Fruit fly (Drosophila melanogaster) whole organism, prepupa: Measurements from ENCODE around the gene Jhbp2.

Experiments
- CG10631 ChIP-seq: fragments of 200-800 bp; sonication (Bioruptor generic); optimal IDR thresholded peaks from 2 replicates; lab custom pipeline; 2016; ENCODE audit warnings: missing biosample characterization, missing genetic modification characterization
- CG10669 ChIP-seq: fragments of 200-800 bp; sonication (Bioruptor generic); optimal IDR thresholded peaks from 3 replicates; lab custom pipeline; 2018; ENCODE audit warnings: missing biosample characterization, mild to moderate bottlenecking, missing genetic modification characterization, moderate library complexity
- CG11762 ChIP-seq: fragments of 200-800 bp; sonication (Bioruptor generic); optimal IDR thresholded peaks from 3 replicates; lab custom pipeline; 2016; ENCODE audit warnings: missing biosample characterization, missing genetic modification characterization; ENCODE audit not compliant: insufficient read depth
- CG11902 ChIP-seq: fragments of 200-800 bp; sonication (Bioruptor generic); optimal IDR thresholded peaks from 3 replicates; lab custom pipeline; 2016; ENCODE audit warnings: missing biosample characterization, missing genetic modification characterization
- CG1621 ChIP-seq: fragments of 200-800 bp; sonication (Bioruptor generic); optimal IDR thresholded peaks from 3 replicates; lab custom pipeline; 2018; ENCODE audit warnings: missing biosample characterization, mild to moderate bottlenecking, missing genetic modification characterization
- CG16779 ChIP-seq: fragments of 200-800 bp; sonication (Bioruptor generic); optimal IDR thresholded peaks from 3 replicates; lab custom pipeline; 2017; ENCODE audit warnings: missing biosample characterization, mild to moderate bottlenecking, missing genetic modification characterization
- CG3032 ChIP-seq: fragments of 200-800 bp; optimal IDR thresholded peaks from 2 replicates; lab custom pipeline; 2019; ENCODE audit warnings: missing biosample characterization, mild to moderate bottlenecking, missing genetic modification characterization, moderate library complexity
- CG31627 ChIP-seq: fragments of 200-800 bp; sonication (Bioruptor generic); optimal IDR thresholded peaks from 3 replicates; lab custom pipeline; 2016; ENCODE audit warnings: missing biosample characterization, missing genetic modification characterization
- CG34406 ChIP-seq: fragments of 200-800 bp; sonication (Bioruptor generic); optimal IDR thresholded peaks from 3 replicates; lab custom pipeline; 2016; ENCODE audit warnings: missing biosample characterization, missing genetic modification characterization
- CG4318 ChIP-seq: fragments of 200-800 bp; sonication (Bioruptor generic); optimal IDR thresholded peaks from 3 replicates; lab custom pipeline; 2017; ENCODE audit warnings: missing biosample characterization, mild to moderate bottlenecking, missing genetic modification characterization
- CG6163 ChIP-seq: fragments of 200-800 bp; sonication (Bioruptor generic); IDR thresholded peaks from 3 replicates; pipeline ENCODE4 v1.3.6; 2022; ENCODE audit warnings: missing biosample characterization, missing genetic modification characterization
- CG6854 ChIP-seq: fragments of 200-800 bp; sonication (Bioruptor generic); optimal IDR thresholded peaks from 2 replicates; lab custom pipeline; 2017; ENCODE audit warnings: missing biosample characterization, mild to moderate bottlenecking, missing genetic modification characterization
- CG7368 ChIP-seq: fragments of 200-800 bp; sonication (Bioruptor generic); optimal IDR thresholded peaks from 3 replicates; lab custom pipeline; 2016; ENCODE audit warnings: missing biosample characterization, missing genetic modification characterization
- CG8319 ChIP-seq: fragments of 200-800 bp; sonication (Bioruptor generic); optimal IDR thresholded peaks from 3 replicates; lab custom pipeline; 2016; ENCODE audit warnings: missing biosample characterization, missing genetic modification characterization
- CG8632 ChIP-seq: fragments of 200-800 bp; sonication (Bioruptor generic); optimal IDR thresholded peaks from 3 replicates; lab custom pipeline; 2016; ENCODE audit warnings: missing biosample characterization, missing genetic modification characterization
- Eip75B ChIP-seq: fragments of 200-800 bp; sonication (Bioruptor generic); optimal IDR thresholded peaks from 3 replicates; lab custom pipeline; 2016; ENCODE audit warnings: missing biosample characterization, missing genetic modification characterization
- Eip78C ChIP-seq: fragments of 200-800 bp; sonication (Bioruptor generic); peaks from one replicate; lab custom pipeline; 2016; ENCODE audit warnings: missing biosample characterization, missing genetic modification characterization
- Eip93F ChIP-seq: fragments of 200-800 bp; sonication (Bioruptor generic); optimal IDR thresholded peaks from 2 replicates; lab custom pipeline; 2016; ENCODE audit warnings: missing biosample characterization, mild to moderate bottlenecking, missing genetic modification characterization
- Ets21C ChIP-seq: fragments of 200-800 bp; sonication (Bioruptor generic); optimal IDR thresholded peaks from 3 replicates; lab custom pipeline; 2016; ENCODE audit warnings: missing biosample characterization, missing genetic modification characterization
- Ets96B ChIP-seq: fragments of 200-800 bp; optimal IDR thresholded peaks from 2 replicates; lab custom pipeline; 2019; ENCODE audit warnings: missing biosample characterization, mild to moderate bottlenecking, missing genetic modification characterization, moderate library complexity
- Gug ChIP-seq: fragments of 200-800 bp; sonication (Bioruptor generic); IDR thresholded peaks from 2 replicates; pipeline ENCODE4 v1.3.6; 2022; ENCODE audit warnings: missing biosample characterization, missing genetic modification characterization
- Hr39 ChIP-seq: fragments of 200-800 bp; sonication (Bioruptor generic); optimal IDR thresholded peaks from 2 replicates; lab custom pipeline; 2016; ENCODE audit warnings: missing biosample characterization, missing genetic modification characterization
- Hr4 ChIP-seq: fragments of 200-800 bp; sonication (Bioruptor generic); optimal IDR thresholded peaks from 3 replicates; lab custom pipeline; 2016; ENCODE audit warnings: missing biosample characterization, missing genetic modification characterization
- Met ChIP-seq: fragments of 200-800 bp; sonication (Bioruptor generic); optimal IDR thresholded peaks from 3 replicates; lab custom pipeline; 2016; ENCODE audit warnings: missing biosample characterization, missing genetic modification characterization
- OdsH ChIP-seq: fragments of 200-800 bp; sonication (Bioruptor generic); optimal IDR thresholded peaks from 3 replicates; lab custom pipeline; 2016; ENCODE audit warnings: missing biosample characterization, missing genetic modification characterization
- Sox102F ChIP-seq: fragments of 200-800 bp; sonication (Bioruptor generic); optimal IDR thresholded peaks from 2 replicates; lab custom pipeline; 2016; ENCODE audit warnings: missing biosample characterization, mild to moderate bottlenecking, missing genetic modification characterization
- Sox14 ChIP-seq: fragments of 200-800 bp; sonication (Bioruptor generic); optimal IDR thresholded peaks from 3 replicates; lab custom pipeline; 2016; ENCODE audit warnings: missing biosample characterization, missing genetic modification characterization
- dac ChIP-seq: fragments of 200-800 bp; sonication (Bioruptor generic); optimal IDR thresholded peaks from 2 replicates; lab custom pipeline; 2017; ENCODE audit warnings: missing biosample characterization, mild to moderate bottlenecking, missing genetic modification characterization
- dsx ChIP-seq: fragments of 200-800 bp; optimal IDR thresholded peaks from 3 replicates; lab custom pipeline; 2019; ENCODE audit warnings: missing biosample characterization, mild to moderate bottlenecking, missing genetic modification characterization, moderate library complexity; ENCODE audit not compliant: poor library complexity, severe bottlenecking
- eg ChIP-seq: fragments of 200-800 bp; sonication (Bioruptor generic); IDR thresholded peaks from 3 replicates; pipeline ENCODE4 v1.3.6; 2022; ENCODE audit warnings: missing biosample characterization, missing genetic modification characterization
- esn ChIP-seq: fragments of 200-800 bp; sonication (Bioruptor generic); optimal IDR thresholded peaks from 2 replicates; lab custom pipeline; 2016; ENCODE audit warnings: missing biosample characterization, mild to moderate bottlenecking, missing genetic modification characterization, moderate library complexity
- fd59A ChIP-seq: fragments of 200-800 bp; sonication (Bioruptor generic); optimal IDR thresholded peaks from 2 replicates; lab custom pipeline; 2017; ENCODE audit warnings: missing biosample characterization, mild to moderate bottlenecking, missing genetic modification characterization, missing genetic modification reagents
- fd85E ChIP-seq: fragments of 200-800 bp; sonication (Bioruptor generic); optimal IDR thresholded peaks from 3 replicates; lab custom pipeline; 2016; ENCODE audit warnings: missing biosample characterization, missing genetic modification characterization
- fkh ChIP-seq: fragments of 200-800 bp; sonication (Bioruptor generic); optimal IDR thresholded peaks from 3 replicates; lab custom pipeline; 2017; ENCODE audit warnings: missing biosample characterization, mild to moderate bottlenecking, missing genetic modification characterization, moderate library complexity
- lz ChIP-seq: fragments of 200-800 bp; sonication (Bioruptor generic); optimal IDR thresholded peaks from 3 replicates; lab custom pipeline; 2016; ENCODE audit warnings: missing biosample characterization, missing genetic modification characterization
- salr ChIP-seq, 2 experiments: fragments of 200-800 bp; sonication (Bioruptor generic); optimal IDR thresholded peaks; 3 replicates each; lab custom pipeline; 2016 to 2018; ENCODE audit warnings: missing biosample characterization in 2 of 2, missing genetic modification characterization in 2 of 2, mild to moderate bottlenecking in 1 of 2
- spab ChIP-seq: fragments of 200-800 bp; sonication (Bioruptor generic); optimal IDR thresholded peaks from 2 replicates; lab custom pipeline; 2017; ENCODE audit warnings: missing biosample characterization, mild to moderate bottlenecking, missing genetic modification characterization, missing genetic modification reagents
- ss ChIP-seq, 2 experiments: fragments of 200-800 bp; sonication (Bioruptor generic); optimal IDR thresholded peaks; 2 replicates in 1 of 2; 3 replicates in 1 of 2; lab custom pipeline; 2017 to 2018; ENCODE audit warnings: mild to moderate bottlenecking in 2 of 2, missing biosample characterization in 2 of 2, missing genetic modification characterization in 2 of 2, moderate library complexity in 1 of 2
- svp ChIP-seq: fragments of 200-800 bp; sonication (Bioruptor generic); peaks from one replicate; lab custom pipeline; 2016; ENCODE audit warnings: missing biosample characterization, missing genetic modification characterization
- topi ChIP-seq: fragments of 200-800 bp; sonication (Bioruptor generic); optimal IDR thresholded peaks from 3 replicates; lab custom pipeline; 2016; ENCODE audit warnings: missing biosample characterization, missing genetic modification characterization
- vri ChIP-seq: fragments of 200-800 bp; sonication (Bioruptor generic); optimal IDR thresholded peaks from 3 replicates; lab custom pipeline; 2016; ENCODE audit warnings: missing biosample characterization, mild to moderate bottlenecking, missing genetic modification characterization

Gene Jhbp2

DNA sequence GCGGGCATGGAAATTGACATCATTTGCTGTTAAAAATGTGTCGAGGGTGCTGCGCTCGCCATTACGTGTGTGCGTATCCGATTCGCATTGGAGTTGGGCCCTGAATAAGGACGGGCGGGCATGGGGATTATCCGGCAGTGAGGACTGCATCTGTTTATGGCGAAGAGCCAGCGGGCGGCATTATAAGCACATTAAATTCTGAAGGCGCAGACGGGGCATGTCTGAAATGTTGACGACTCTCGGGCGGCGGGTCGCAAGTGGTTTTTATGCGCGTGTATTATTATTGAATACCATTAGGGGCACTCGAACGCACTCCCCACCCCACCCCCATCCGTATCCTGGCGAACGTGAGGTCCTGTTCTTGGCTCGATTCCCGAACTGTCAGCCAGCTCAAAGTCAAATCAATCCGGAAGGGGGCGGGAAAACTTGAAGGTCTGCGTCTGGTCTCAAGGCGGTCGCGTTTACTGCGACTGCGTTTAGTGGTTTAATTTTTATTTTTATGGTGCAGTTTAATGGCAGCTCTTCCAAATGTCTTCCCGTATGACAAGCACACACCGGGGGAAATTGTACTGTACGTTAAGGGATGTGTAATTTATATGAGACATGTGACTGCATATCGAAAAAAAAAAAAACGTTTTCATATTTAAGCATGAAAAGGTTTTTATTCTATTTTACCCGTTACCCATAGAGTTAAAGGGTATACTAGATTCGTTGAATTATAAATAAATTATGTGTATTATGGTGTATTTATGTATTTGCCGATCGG lies 17.3 kb upstream of the Jhbp2 start:
- TF ChIP-seq Eip78C (GFP tag; lab: Kevin White, UChicago) = peak; percentile 62
- TF ChIP-seq dsx (GFP tag; lab: Kevin White, UChicago) = peak; percentile 4
- no peak for TF ChIP-seq OdsH
- no peak for TF ChIP-seq Ets96B (tag; lab: Kevin White, UChicago)
- no peak for TF ChIP-seq Sox14 (GFP tag; lab: Kevin White, UChicago)
- TF ChIP-seq vri = no peak
- TF ChIP-seq CG1621 (tag; lab: Kevin White, UChicago) = peak; percentile 44
- peak in 1 of 2 experiments; percentile 5 for TF ChIP-seq ss (GFP tag; optimal IDR thresholded peaks at IDR 0.05; lab: Kevin White, UChicago)

DNA sequence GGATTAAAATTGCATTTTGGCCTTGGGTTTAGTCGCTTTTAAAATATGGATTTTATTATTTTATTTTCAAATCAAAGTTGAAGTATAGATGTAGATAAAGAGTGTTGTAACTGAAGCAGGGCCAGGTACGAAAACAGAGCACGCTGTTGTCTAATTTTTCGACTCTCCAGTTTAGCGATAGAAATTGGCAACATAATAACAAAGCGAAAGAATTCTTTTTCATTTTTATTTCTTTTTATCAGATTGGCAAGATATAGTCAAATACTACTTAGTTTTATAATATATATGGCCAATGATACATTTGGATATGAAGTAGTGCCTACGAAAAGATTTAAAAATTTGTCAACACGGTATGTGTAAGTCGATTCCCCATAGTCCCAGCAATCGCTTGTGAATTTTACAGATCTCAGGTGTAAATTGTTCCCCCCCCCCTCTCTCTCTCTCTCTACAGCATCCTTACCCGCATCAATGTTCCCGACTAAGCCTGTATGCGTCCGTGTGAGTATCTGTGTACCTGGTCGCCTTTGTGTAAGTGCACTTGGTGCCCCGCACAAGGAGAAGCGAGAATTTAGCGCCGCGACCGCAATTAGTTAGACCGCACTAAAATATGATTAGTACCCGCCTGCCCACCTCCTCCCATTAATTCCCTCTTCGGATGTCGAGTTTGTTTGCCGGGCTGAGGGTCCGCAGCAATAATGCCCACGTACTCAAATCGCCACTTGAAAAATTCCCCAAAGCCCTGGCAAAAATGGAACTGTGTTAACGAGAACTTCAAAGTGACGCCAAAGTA lies 14.9 kb upstream of the Jhbp2 start:
- TF ChIP-seq Met (GFP tag; lab: Kevin White, UChicago) = peak; percentile 39
- no peak for TF ChIP-seq CG11762 (GFP tag; lab: Kevin White, UChicago)
- peak; percentile 22 for TF ChIP-seq lz (GFP tag; lab: Kevin White, UChicago)
- no peak for TF ChIP-seq dsx (GFP tag; lab: Kevin White, UChicago)
- peak; percentile 23 for TF ChIP-seq Eip75B (GFP tag; lab: Kevin White, UChicago)
- TF ChIP-seq topi (GFP tag; lab: Kevin White, UChicago) = peak; percentile 7
- no peak for TF ChIP-seq CG8632 (GFP tag; lab: Kevin White, UChicago)
- TF ChIP-seq svp (GFP tag; lab: Kevin White, UChicago) = peak; percentile 62
- no peak for TF ChIP-seq CG10631 (GFP tag; lab: Kevin White, UChicago)
- no peak for TF ChIP-seq CG11902 (GFP tag; lab: Kevin White, UChicago)
- no peak for TF ChIP-seq fd59A
- TF ChIP-seq Hr39 = no peak
- TF ChIP-seq esn (GFP tag; lab: Kevin White, UChicago) = peak; percentile 24
- peak; percentile 77 for TF ChIP-seq Eip78C (GFP tag; lab: Kevin White, UChicago)
- TF ChIP-seq CG6163 (GFP tag; lab: Robert Waterston, UW) = no peak
- no peak for TF ChIP-seq Gug (GFP tag; lab: Robert Waterston, UW)
- no peak for TF ChIP-seq CG7368 (GFP tag; lab: Kevin White, UChicago)
- TF ChIP-seq dac (GFP tag; lab: Kevin White, UChicago) = no peak
- TF ChIP-seq Sox102F (GFP tag; lab: Kevin White, UChicago) = no peak
- TF ChIP-seq CG4318 (GFP tag; lab: Kevin White, UChicago) = no peak
- TF ChIP-seq CG31627 (GFP tag; lab: Kevin White, UChicago) = no peak
- no peak for TF ChIP-seq Ets21C (GFP tag; lab: Kevin White, UChicago)
- peak; percentile 5 for TF ChIP-seq CG16779 (tag; lab: Kevin White, UChicago)
- no peak for TF ChIP-seq eg (GFP tag; lab: Robert Waterston, UW)

DNA sequence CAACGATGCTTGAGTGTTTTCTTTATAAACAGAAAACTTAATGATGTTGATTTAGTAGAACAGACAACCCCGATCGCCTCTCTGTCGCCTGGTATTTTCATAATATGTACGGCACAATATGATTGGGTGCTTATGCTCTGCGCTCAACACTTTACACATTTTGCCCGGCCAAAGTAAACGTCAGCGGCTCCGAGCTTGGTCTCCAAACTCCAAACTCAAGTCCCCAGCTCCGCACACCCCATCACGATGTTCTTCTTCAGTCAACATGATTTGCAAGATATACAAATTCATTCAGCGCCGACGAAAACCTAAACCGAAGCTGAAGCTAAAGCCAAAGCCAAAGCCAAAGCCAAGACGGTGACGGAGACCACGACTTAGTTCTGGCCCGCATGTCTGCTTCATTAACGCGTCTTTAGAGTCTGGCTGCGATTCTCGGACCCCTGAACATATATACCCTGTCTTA lies 14.2 kb upstream of the Jhbp2 start:
- TF ChIP-seq fkh (GFP tag; lab: Kevin White, UChicago) = peak; percentile 90
- no peak for TF ChIP-seq CG8319 (GFP tag; lab: Kevin White, UChicago)
- no peak for TF ChIP-seq fd85E (GFP tag; lab: Kevin White, UChicago)
- no peak for TF ChIP-seq salr (GFP tag; optimal IDR thresholded peaks at IDR 0.05; lab: Kevin White, UChicago)
- TF ChIP-seq CG11762 (GFP tag; lab: Kevin White, UChicago) = no peak
- TF ChIP-seq Eip93F (GFP tag; lab: Kevin White, UChicago) = no peak
- TF ChIP-seq CG34406 (GFP tag; lab: Kevin White, UChicago) = no peak
- TF ChIP-seq CG6854 (GFP tag; lab: Kevin White, UChicago) = peak; percentile 40
- no peak for TF ChIP-seq fd59A
- no peak for TF ChIP-seq CG31627 (GFP tag; lab: Kevin White, UChicago)
- no peak for TF ChIP-seq CG4318 (GFP tag; lab: Kevin White, UChicago)
- TF ChIP-seq CG10669 (GFP tag; lab: Kevin White, UChicago) = no peak
- TF ChIP-seq CG3032 (tag; lab: Kevin White, UChicago) = no peak
- TF ChIP-seq CG1621 (tag; lab: Kevin White, UChicago) = no peak
- TF ChIP-seq Hr4 (GFP tag; lab: Kevin White, UChicago) = no peak
- no peak for TF ChIP-seq Ets96B (tag; lab: Kevin White, UChicago)
- no peak for TF ChIP-seq ss (GFP tag; optimal IDR thresholded peaks at IDR 0.05; lab: Kevin White, UChicago)
- no peak for TF ChIP-seq spab (GFP tag; lab: Kevin White, UChicago)
